Worm (Caenorhabditis elegans) whole organism, L2 larva: ENCODE measurements around the gene nog-1.

ENCODE experiments used
- C34F6.9 ChIP-seq: fragments of 150-350 bp; optimal IDR thresholded peaks from 2 replicates; lab custom pipeline; 2014; ENCODE audit warnings: missing biosample characterization, missing genetic modification characterization
- F13H6.1 ChIP-seq: sonication (generic microtip); optimal IDR thresholded peaks from 2 replicates; lab custom pipeline; 2016; ENCODE audit warnings: missing genetic modification characterization, missing compliant biosample characterization
- alr-1 ChIP-seq: fragments of 150-350 bp; optimal IDR thresholded peaks from 2 replicates; lab custom pipeline; 2014; ENCODE audit warnings: missing biosample characterization, missing genetic modification characterization
- ama-1 ChIP-seq: fragments of 150-350 bp; optimal IDR thresholded peaks from 2 replicates; lab custom pipeline; 2018; ENCODE audit warnings: inconsistent platforms
- blmp-1 ChIP-seq: sonication (generic microtip); optimal IDR thresholded peaks from 2 replicates; lab custom pipeline; 2017; ENCODE audit warnings: missing genetic modification characterization, mild to moderate bottlenecking, missing compliant biosample characterization, antibody characterized with exemption, moderate library complexity; ENCODE audit not compliant: insufficient read depth
- ceh-16 ChIP-seq: fragments of 150-350 bp; optimal IDR thresholded peaks from 2 replicates; lab custom pipeline; 2014; ENCODE audit warnings: missing biosample characterization, missing genetic modification characterization
- ceh-82 ChIP-seq: fragments of 150-350 bp; optimal IDR thresholded peaks from 2 replicates; lab custom pipeline; 2014; ENCODE audit warnings: missing biosample characterization, missing genetic modification characterization
- dmd-4 ChIP-seq: sonication (generic microtip); optimal IDR thresholded peaks from 2 replicates; lab custom pipeline; 2017; ENCODE audit warnings: missing biosample characterization, missing genetic modification characterization
- elt-1 ChIP-seq: fragments of 150-350 bp; optimal IDR thresholded peaks from 2 replicates; lab custom pipeline; 2014; ENCODE audit warnings: missing biosample characterization, missing genetic modification characterization
- elt-3 ChIP-seq: sonication (generic microtip); optimal IDR thresholded peaks from 2 replicates; lab custom pipeline; 2017; ENCODE audit warnings: missing biosample characterization, missing genetic modification characterization
- fos-1 ChIP-seq: fragments of 150-350 bp; optimal IDR thresholded peaks from 2 replicates; lab custom pipeline; 2014; ENCODE audit warnings: missing biosample characterization, missing genetic modification characterization
- gmeb-1 ChIP-seq: fragments of 150-350 bp; optimal IDR thresholded peaks from 2 replicates; lab custom pipeline; 2014; ENCODE audit warnings: missing biosample characterization, missing genetic modification characterization
- lin-11 ChIP-seq: fragments of 150-350 bp; sonication (generic microtip); optimal IDR thresholded peaks from 2 replicates; lab custom pipeline; 2014; ENCODE audit warnings: missing biosample characterization, missing genetic modification characterization, inconsistent platforms, mixed read lengths
- lin-39 ChIP-seq: fragments of 150-350 bp; optimal IDR thresholded peaks from 2 replicates; lab custom pipeline; 2014; ENCODE audit warnings: missing biosample characterization, missing genetic modification reagents, missing genetic modification characterization
- lsy-2 ChIP-seq, 2 experiments: fragments of 150-350 bp in 1 of 2; sonication (generic microtip) in 1 of 2; optimal IDR thresholded peaks; 2 replicates each; lab custom pipeline; 2014 to 2017; ENCODE audit warnings: missing biosample characterization in 2 of 2, missing genetic modification characterization in 2 of 2
- mbf-1 ChIP-seq: sonication (generic microtip); optimal IDR thresholded peaks from 2 replicates; lab custom pipeline; 2017; ENCODE audit warnings: missing biosample characterization, missing genetic modification characterization
- mdl-1 ChIP-seq, 2 experiments: fragments of 150-350 bp in 1 of 2; sonication (generic microtip) in 1 of 2; optimal IDR thresholded peaks; 2 replicates each; lab custom pipeline; 2017; ENCODE audit warnings: missing biosample characterization in 2 of 2, missing genetic modification characterization in 2 of 2
- nhr-10 ChIP-seq: sonication (generic microtip); optimal IDR thresholded peaks from 2 replicates; lab custom pipeline; 2017; ENCODE audit warnings: missing biosample characterization, missing genetic modification characterization
- nhr-11 ChIP-seq: fragments of 150-350 bp; optimal IDR thresholded peaks from 2 replicates; lab custom pipeline; 2014; ENCODE audit warnings: missing biosample characterization, missing genetic modification characterization
- nhr-129 ChIP-seq: fragments of 150-350 bp; optimal IDR thresholded peaks from 2 replicates; lab custom pipeline; 2014; ENCODE audit warnings: missing biosample characterization, missing genetic modification characterization
- nhr-21 ChIP-seq: fragments of 150-350 bp; optimal IDR thresholded peaks from 2 replicates; lab custom pipeline; 2014; ENCODE audit warnings: missing biosample characterization, missing genetic modification characterization
- nhr-23 ChIP-seq: fragments of 150-350 bp; optimal IDR thresholded peaks from 2 replicates; lab custom pipeline; 2014; ENCODE audit warnings: missing biosample characterization, missing genetic modification reagents, missing genetic modification characterization
- nhr-25 ChIP-seq: fragments of 150-350 bp; sonication (generic microtip); optimal IDR thresholded peaks from 3 replicates; lab custom pipeline; 2014; ENCODE audit warnings: missing biosample characterization, missing genetic modification characterization
- nhr-6 ChIP-seq: fragments of 150-350 bp; optimal IDR thresholded peaks from 2 replicates; lab custom pipeline; 2014; ENCODE audit warnings: missing biosample characterization, missing genetic modification characterization
- peb-1 ChIP-seq: fragments of 150-350 bp; optimal IDR thresholded peaks from 2 replicates; lab custom pipeline; 2014; ENCODE audit warnings: missing biosample characterization, missing genetic modification characterization
- skn-1 ChIP-seq: sonication (generic microtip); optimal IDR thresholded peaks from 2 replicates; lab custom pipeline; 2017; ENCODE audit warnings: missing biosample characterization, missing genetic modification characterization
- sma-3 ChIP-seq: sonication (generic microtip); optimal IDR thresholded peaks from 2 replicates; lab custom pipeline; 2016; ENCODE audit warnings: missing genetic modification reagents, missing genetic modification characterization, missing compliant biosample characterization
- sma-9 ChIP-seq, 2 experiments: fragments of 150-350 bp in 1 of 2; sonication (generic microtip) in 1 of 2; optimal IDR thresholded peaks; 2 replicates each; lab custom pipeline; 2014 to 2016; ENCODE audit warnings: missing genetic modification characterization in 2 of 2, mild to moderate bottlenecking in 1 of 2, missing biosample characterization in 1 of 2, missing compliant biosample characterization in 1 of 2, missing genetic modification reagents in 1 of 2, moderate library complexity in 1 of 2
- snpc-4 ChIP-seq: fragments of 150-350 bp; optimal IDR thresholded peaks from 2 replicates; lab custom pipeline; 2014; ENCODE audit warnings: missing biosample characterization, missing genetic modification characterization
- unc-55 ChIP-seq: fragments of 150-350 bp; sonication (generic microtip); optimal IDR thresholded peaks from 3 replicates; lab custom pipeline; 2014; ENCODE audit warnings: missing biosample characterization, missing genetic modification reagents, missing genetic modification characterization
- unc-62 ChIP-seq: fragments of 150-350 bp; optimal IDR thresholded peaks from 2 replicates; lab custom pipeline; 2014; ENCODE audit warnings: missing biosample characterization, missing genetic modification reagents, missing genetic modification characterization
- zag-1 ChIP-seq: fragments of 150-350 bp; optimal IDR thresholded peaks from 2 replicates; lab custom pipeline; 2014; ENCODE audit warnings: missing biosample characterization, missing genetic modification characterization
- ztf-1 ChIP-seq: fragments of 200-800 bp; sonication (Bioruptor generic); conservative IDR thresholded peaks from 2 replicates; pipeline ENCODE4 v1.3.6; 2022; ENCODE audit warnings: missing genetic modification characterization, missing compliant biosample characterization
- ztf-11 ChIP-seq: sonication (generic microtip); optimal IDR thresholded peaks from 2 replicates; lab custom pipeline; 2017; ENCODE audit warnings: missing biosample characterization, missing genetic modification characterization
- ztf-4 ChIP-seq: fragments of 150-350 bp; optimal IDR thresholded peaks from 2 replicates; lab custom pipeline; 2014; ENCODE audit warnings: missing biosample characterization, missing genetic modification characterization

The nog-1 gene

DNA sequence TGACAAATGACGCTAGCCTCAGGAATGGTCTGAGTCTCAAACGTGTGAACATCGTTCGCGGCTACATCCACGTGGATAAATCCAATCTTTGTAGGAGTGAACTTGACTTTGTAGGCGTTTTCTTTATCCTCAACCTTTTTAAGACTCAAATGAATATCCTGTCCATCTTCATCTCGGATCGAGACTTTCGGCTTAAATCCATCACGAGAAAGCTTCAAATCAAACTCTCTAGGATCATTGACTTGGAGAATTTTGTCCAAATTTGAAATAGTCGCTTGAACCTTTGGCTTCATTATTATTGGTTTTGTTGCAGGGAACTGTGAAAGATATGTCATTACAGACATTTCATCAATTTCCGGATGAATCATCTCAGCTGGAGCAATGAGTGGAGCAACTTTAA, 19.7 kb upstream of the nog-1 start:
- TF ChIP-seq snpc-4 (tag; lab: Kevin White, UChicago) (no peak), unc-55 (GFP tag; lab: Kevin White, UChicago) (no peak), lin-11 (tag; lab: Kevin White, UChicago) (no peak), nhr-23 (no peak), lin-39 (tag; lab: Kevin White, UChicago) (no peak), skn-1 (tag; lab: Kevin White, UChicago) (no peak), sma-3 (GFP tag; lab: Kevin White, UChicago) (no peak), ztf-1 (GFP tag; lab: Robert Waterston, UW) (no peak), ama-1 (lab: Kevin White, UChicago) (no peak), nhr-25 (tag; lab: Kevin White, UChicago) (no peak), mdl-1 (tag; optimal IDR thresholded peaks at IDR 0.05; lab: Kevin White, UChicago) (no peak), peb-1 (tag; lab: Kevin White, UChicago) (no peak), ztf-4 (tag; lab: Kevin White, UChicago) (no peak), dmd-4 (tag; lab: Kevin White, UChicago) (no peak), nhr-6 (tag; lab: Kevin White, UChicago) (no peak)

DNA sequence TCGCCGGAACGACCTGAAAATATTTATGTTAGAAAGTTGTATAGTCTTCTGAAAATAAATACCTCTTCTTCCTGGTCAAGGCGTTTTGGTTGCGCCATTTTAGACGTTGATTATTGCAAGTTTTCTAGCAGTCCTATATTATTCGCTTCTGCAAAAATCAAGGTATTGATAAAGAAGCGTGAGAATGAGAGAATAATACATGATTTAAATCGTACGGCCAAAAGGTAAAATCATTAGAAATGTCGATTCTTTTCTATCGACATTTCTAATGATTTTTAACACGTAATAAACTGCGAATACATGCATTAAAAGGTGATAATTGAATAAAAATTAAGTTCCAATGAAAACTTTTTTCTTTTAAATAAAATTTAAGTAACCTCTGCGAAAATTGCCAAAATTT, 17.8 kb upstream of the nog-1 start, which contains the start of gene fln-1:
Gene fln-1 (minus strand): TSS at position 101 of the 400 bp plus-strand sequence.
- TF ChIP-seq lsy-2 (tag; optimal IDR thresholded peaks at IDR 0.05; lab: Kevin White, UChicago): no peak
- no peak for TF ChIP-seq mbf-1 (tag; lab: Kevin White, UChicago)
- TF ChIP-seq elt-3 (tag; lab: Kevin White, UChicago): no peak
- no peak for TF ChIP-seq blmp-1 (tag; lab: Kevin White, UChicago)
- TF ChIP-seq unc-62 (GFP tag; lab: Kevin White, UChicago): no peak
- no peak for TF ChIP-seq nhr-23
- no peak for TF ChIP-seq C34F6.9
- TF ChIP-seq elt-1 (tag; lab: Kevin White, UChicago): no peak
- TF ChIP-seq ztf-4 (tag; lab: Kevin White, UChicago): no peak
- no peak for TF ChIP-seq fos-1 (tag; lab: Kevin White, UChicago)
- no peak for TF ChIP-seq ceh-82 (tag; lab: Kevin White, UChicago)
- no peak for TF ChIP-seq zag-1 (tag; lab: Kevin White, UChicago)
- no peak for TF ChIP-seq dmd-4 (tag; lab: Kevin White, UChicago)
- no peak for TF ChIP-seq nhr-10
- TF ChIP-seq alr-1 (tag; lab: Kevin White, UChicago): no peak
- TF ChIP-seq ztf-11 (tag; lab: Kevin White, UChicago): no peak
- TF ChIP-seq, all 48 proteins: peak for 0

DNA sequence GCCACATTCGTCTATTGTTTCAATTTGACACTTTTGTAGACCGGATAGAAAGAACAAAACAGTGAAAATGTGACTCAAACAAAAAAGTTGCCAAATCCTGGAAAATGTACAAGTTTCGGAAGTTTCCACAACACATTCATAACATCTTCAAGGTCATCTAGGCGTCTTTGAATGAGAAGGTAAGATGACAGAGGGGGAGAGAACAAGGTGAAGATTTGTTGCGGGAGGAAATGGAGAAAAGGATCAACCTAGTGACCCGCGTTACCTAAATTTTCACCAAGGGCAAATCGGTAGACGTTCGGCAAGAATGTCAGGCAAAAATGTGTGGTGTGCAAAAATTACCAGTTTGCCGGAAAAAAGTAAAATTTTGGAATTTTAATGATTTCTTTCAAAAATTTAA, 15.9 kb upstream of the nog-1 start:
- TF ChIP-seq F13H6.1 (tag; lab: Kevin White, UChicago): no peak
- no peak for TF ChIP-seq nhr-11
- no peak for TF ChIP-seq nhr-21
- no peak for TF ChIP-seq gmeb-1 (tag; lab: Kevin White, UChicago)

- peak; percentile 88 for TF ChIP-seq fos-1 (tag; lab: Kevin White, UChicago)
- no peak for TF ChIP-seq lsy-2 (tag; optimal IDR thresholded peaks at IDR 0.05; lab: Kevin White, UChicago)
Measured at ce11 chrIV:378367-378766, 15.3 kb upstream of the nog-1 start.

ce11 chrIV:378838-379237, 14.8 kb upstream of the nog-1 start:
- no peak for TF ChIP-seq ceh-16 (tag; lab: Kevin White, UChicago)
- TF ChIP-seq nhr-129 (tag; lab: Kevin White, UChicago): peak; percentile 50

ce11 chrIV:379605-380004, 14.1 kb upstream of the nog-1 start:
- TF ChIP-seq lsy-2 (tag; optimal IDR thresholded peaks at IDR 0.05; lab: Kevin White, UChicago) (no peak), lin-39 (tag; lab: Kevin White, UChicago) (no peak), gmeb-1 (tag; lab: Kevin White, UChicago) (no peak), blmp-1 (tag; lab: Kevin White, UChicago) (no peak), ztf-11 (tag; lab: Kevin White, UChicago) (no peak), nhr-6 (tag; lab: Kevin White, UChicago) (no peak), sma-9 (GFP tag; optimal IDR thresholded peaks at IDR 0.05; lab: Kevin White, UChicago) (no peak), sma-9 (tag; optimal IDR thresholded peaks at IDR 0.05; lab: Kevin White, UChicago) (no peak)
- TF ChIP-seq, all 48 proteins: peak for 0
